Worm (Caenorhabditis elegans) whole organism, L3 larva: ENCODE measurements around the gene marg-1.

ENCODE experiments used
- ama-1 ChIP-seq: fragments of 150-350 bp; optimal IDR thresholded peaks from 2 replicates; lab custom pipeline; 2018
- ceh-16 ChIP-seq: sonication (generic microtip); optimal IDR thresholded peaks from 2 replicates; lab custom pipeline; 2017; ENCODE audit warnings: missing biosample characterization, missing genetic modification characterization
- elt-1 ChIP-seq: fragments of 150-350 bp; optimal IDR thresholded peaks from 2 replicates; lab custom pipeline; 2014; ENCODE audit warnings: missing biosample characterization, missing genetic modification characterization
- elt-2 ChIP-seq: sonication (generic microtip); optimal IDR thresholded peaks from 2 replicates; lab custom pipeline; 2016; ENCODE audit warnings: missing genetic modification reagents, mild to moderate bottlenecking, missing genetic modification characterization, missing compliant biosample characterization
- nhr-25 ChIP-seq: sonication (generic microtip); optimal IDR thresholded peaks from 2 replicates; lab custom pipeline; 2017; ENCODE audit warnings: missing biosample characterization, missing genetic modification characterization
- nhr-28 ChIP-seq: fragments of 150-350 bp; optimal IDR thresholded peaks from 2 replicates; lab custom pipeline; 2014; ENCODE audit warnings: missing biosample characterization, missing genetic modification characterization
- nhr-77 ChIP-seq: fragments of 150-350 bp; optimal IDR thresholded peaks from 2 replicates; lab custom pipeline; 2014; ENCODE audit warnings: missing biosample characterization, missing genetic modification characterization
- pqm-1 ChIP-seq: fragments of 150-350 bp; optimal IDR thresholded peaks from 2 replicates; lab custom pipeline; 2017; ENCODE audit warnings: missing biosample characterization, missing genetic modification characterization, inconsistent platforms
- skn-1 ChIP-seq: fragments of 150-350 bp; optimal IDR thresholded peaks from 2 replicates; lab custom pipeline; 2014; ENCODE audit warnings: missing biosample characterization, missing genetic modification characterization
- tbx-2 ChIP-seq: sonication (generic microtip); optimal IDR thresholded peaks from 2 replicates; lab custom pipeline; 2016; ENCODE audit warnings: mild to moderate bottlenecking, missing genetic modification characterization, missing compliant biosample characterization

ce11 chrX:3738617-3739016 lies 42.3 kb downstream of the marg-1 start:
- TF ChIP-seq elt-1 (tag; lab: Kevin White, UChicago) = no peak
- TF ChIP-seq nhr-28 = no peak
- TF ChIP-seq ceh-16 (tag; lab: Kevin White, UChicago) = no peak
- no peak for TF ChIP-seq skn-1 (tag; lab: Kevin White, UChicago)
- TF ChIP-seq tbx-2 (tag; lab: Kevin White, UChicago) = no peak
- no peak for TF ChIP-seq pqm-1 (tag; lab: Kevin White, UChicago)
- no peak for TF ChIP-seq ama-1 (lab: Kevin White, UChicago)
- no peak for TF ChIP-seq nhr-25 (tag; lab: Kevin White, UChicago)
- TF ChIP-seq nhr-77 = no peak
- TF ChIP-seq elt-2 (tag; lab: Kevin White, UChicago) = no peak
